Worm (Caenorhabditis elegans) whole organism, late embryonic: ENCODE data around the gene F39B3.7.

Source experiments
- F13H6.1 ChIP-seq: sonication (generic microtip); optimal IDR thresholded peaks from 2 replicates; lab custom pipeline; 2016; ENCODE audit warnings: missing genetic modification characterization, missing compliant biosample characterization
- K02D7.2 ChIP-seq: sonication (generic microtip); optimal IDR thresholded peaks from 2 replicates; lab custom pipeline; 2017; ENCODE audit warnings: mild to moderate bottlenecking, missing genetic modification characterization, missing compliant biosample characterization
- ceh-9 ChIP-seq: sonication (generic microtip); optimal IDR thresholded peaks from 2 replicates; lab custom pipeline; 2016; ENCODE audit warnings: mild to moderate bottlenecking, missing genetic modification characterization, inconsistent platforms, missing compliant biosample characterization
- dmd-4 ChIP-seq: sonication (generic microtip); optimal IDR thresholded peaks from 2 replicates; lab custom pipeline; 2016; ENCODE audit warnings: borderline replicate concordance, missing genetic modification characterization, missing compliant biosample characterization
- elt-2 ChIP-seq: sonication (generic microtip); optimal IDR thresholded peaks from 2 replicates; lab custom pipeline; 2016; ENCODE audit warnings: missing genetic modification reagents, missing genetic modification characterization, missing compliant biosample characterization
- fkh-10 ChIP-seq: fragments of 150-350 bp; optimal IDR thresholded peaks from 2 replicates; lab custom pipeline; 2014; ENCODE audit warnings: missing biosample characterization, missing genetic modification reagents, missing genetic modification characterization
- fkh-6 ChIP-seq: sonication (generic microtip); optimal IDR thresholded peaks from 2 replicates; lab custom pipeline; 2016; ENCODE audit warnings: missing genetic modification characterization, missing compliant biosample characterization
- hlh-13 ChIP-seq: fragments of 200-800 bp; sonication (Bioruptor generic); optimal IDR thresholded peaks from 2 replicates; lab custom pipeline; 2018; ENCODE audit warnings: mild to moderate bottlenecking, missing genetic modification characterization, missing compliant biosample characterization
- hlh-6 ChIP-seq: sonication (generic microtip); optimal IDR thresholded peaks from 2 replicates; lab custom pipeline; 2016; ENCODE audit warnings: missing genotype, missing genetic modification characterization, missing compliant biosample characterization
- nhr-11 ChIP-seq: fragments of 150-350 bp; optimal IDR thresholded peaks from 2 replicates; lab custom pipeline; 2014; ENCODE audit warnings: missing biosample characterization, missing genetic modification characterization
- pha-4 ChIP-seq: fragments of 150-350 bp; optimal IDR thresholded peaks from 2 replicates; lab custom pipeline; 2018; ENCODE audit warnings: missing biosample characterization, missing genetic modification reagents, missing genetic modification characterization
- sox-4 ChIP-seq: sonication (generic microtip); optimal IDR thresholded peaks from 2 replicates; lab custom pipeline; 2017; ENCODE audit warnings: mild to moderate bottlenecking, missing genetic modification characterization, inconsistent platforms, missing compliant biosample characterization
- syd-9 ChIP-seq: sonication (generic microtip); optimal IDR thresholded peaks from 2 replicates; lab custom pipeline; 2016; ENCODE audit warnings: mild to moderate bottlenecking, missing genetic modification characterization, moderate library complexity, missing compliant biosample characterization

ce11 chrX:17534014-17534465 lies 33.2 kb downstream of the F39B3.7 start, which contains the start of gene F31A3.3:
- TF ChIP-seq hlh-6 (tag; lab: Kevin White, UChicago) (no peak), elt-2 (peak; percentile 25), K02D7.2 (tag; lab: Kevin White, UChicago) (no peak), pha-4 (tag; lab: Kevin White, UChicago) (no peak), nhr-11 (tag; lab: Kevin White, UChicago) (no peak), fkh-10 (GFP tag; lab: Kevin White, UChicago) (no peak), hlh-13 (GFP tag; lab: Kevin White, UChicago) (no peak), dmd-4 (tag; lab: Kevin White, UChicago) (no peak), fkh-6 (tag; lab: Kevin White, UChicago) (no peak), syd-9 (no peak), sox-4 (tag; lab: Kevin White, UChicago) (no peak), F13H6.1 (no peak), ceh-9 (no peak)
